5 fruit fly cellular contexts compared by ENCODE assay signal in genomic region chr3R:9053850-9054441, dm6.
TF ChIP-seq lines count a peak whose summit lies in the region.

No protein-coding gene starts in this region.

- no peak for TF ChIP-seq CTCF in whole organism, embryonic (GFP tag; optimal IDR thresholded peaks at IDR 0.05; lab: Kevin White, UChicago)

TF ChIP-seq in whole organism, adult, 20 proteins besides CTCF, POLR2A, EP300 and RAD21:
- TF ChIP-seq Hr96 (GFP tag; optimal IDR thresholded peaks at IDR 0.05; lab: Kevin White, UChicago) (peak; percentile 79), pad (GFP tag; optimal IDR thresholded peaks at IDR 0.05; lab: Kevin White, UChicago) (peak; percentile 38), Mnt (GFP tag; optimal IDR thresholded peaks at IDR 0.05; lab: Kevin White, UChicago) (peak; percentile 87), toe (GFP tag; optimal IDR thresholded peaks at IDR 0.05; lab: Kevin White, UChicago) (peak; percentile 69), CG12768 (GFP tag; optimal IDR thresholded peaks at IDR 0.05; lab: Kevin White, UChicago) (peak; percentile 74), CG7045 (GFP tag; optimal IDR thresholded peaks at IDR 0.05; lab: Kevin White, UChicago) (peak; percentile 60), CG14711 (tag; optimal IDR thresholded peaks at IDR 0.05; lab: Kevin White, UChicago) (peak; percentile 52), CG5204 (GFP tag; optimal IDR thresholded peaks at IDR 0.05; lab: Kevin White, UChicago) (no peak), cnc (optimal IDR thresholded peaks at IDR 0.05; lab: Kevin White, UChicago) (peak; percentile 80 to 97), cic (GFP tag; optimal IDR thresholded peaks at IDR 0.05; lab: Kevin White, UChicago) (peak; percentile 96), CG33017 (tag; optimal IDR thresholded peaks at IDR 0.05; lab: Kevin White, UChicago) (peak; percentile 69), kay (GFP tag; lab: Kevin White, UChicago; ENCODE audit: borderline replicate concordance) (no peak), Clk (GFP tag; optimal IDR thresholded peaks at IDR 0.05; lab: Kevin White, UChicago) (peak; percentile 7), Crg-1 (GFP tag; optimal IDR thresholded peaks at IDR 0.05; lab: Kevin White, UChicago) (no peak), CG11617 (GFP tag; optimal IDR thresholded peaks at IDR 0.05; lab: Kevin White, UChicago) (peak; percentile 75), CG7101 (tag; optimal IDR thresholded peaks at IDR 0.05; lab: Kevin White, UChicago) (peak; percentile 69), CG1620 (GFP tag; optimal IDR thresholded peaks at IDR 0.05; lab: Kevin White, UChicago) (no peak), tj (GFP tag; optimal IDR thresholded peaks at IDR 0.05; lab: Kevin White, UChicago) (no peak)

TF ChIP-seq in whole organism, embryonic, 481 proteins besides CTCF, POLR2A, EP300 and RAD21 (continues in another document):
- TF ChIP-seq Nf-YA (GFP tag; IDR thresholded peaks at IDR 0.05; lab: Robert Waterston, UW) (no peak), CG16815 (GFP tag; optimal IDR thresholded peaks at IDR 0.05; lab: Kevin White, UChicago) (peak; percentile 39), exex (tag; optimal IDR thresholded peaks at IDR 0.05; lab: Kevin White, UChicago) (peak; percentile 51), Pdp1 (GFP tag; optimal IDR thresholded peaks at IDR 0.05; lab: Kevin White, UChicago) (peak in 1 of 2 experiments; percentile 19), schlank (tag; optimal IDR thresholded peaks at IDR 0.05; lab: Kevin White, UChicago) (no peak), Antp (GFP tag; optimal IDR thresholded peaks at IDR 0.05; lab: Kevin White, UChicago) (peak; percentile 46), CG8290 (GFP tag; optimal IDR thresholded peaks at IDR 0.05; lab: Kevin White, UChicago) (no peak), CG8290 (tag; optimal IDR thresholded peaks at IDR 0.05; lab: Kevin White, UChicago) (peak in 1 of 2 experiments; percentile 21), br (optimal IDR thresholded peaks at IDR 0.05; lab: Kevin White, UChicago) (no peak), vnd (GFP tag; IDR thresholded peaks at IDR 0.05; lab: Robert Waterston, UW; ENCODE audit: partially characterized antibody) (no peak), ind (GFP tag; optimal IDR thresholded peaks at IDR 0.05; lab: Kevin White, UChicago) (peak; percentile 66), CG3281 (GFP tag; optimal IDR thresholded peaks at IDR 0.05; lab: Kevin White, UChicago) (peak; percentile 58), Med (GFP tag; lab: Kevin White, UChicago) (peak; percentile 78), HLH54F (GFP tag; optimal IDR thresholded peaks at IDR 0.05; lab: Kevin White, UChicago) (peak; percentile 43), CG16863 (GFP tag; optimal IDR thresholded peaks at IDR 0.05; lab: Kevin White, UChicago) (peak; percentile 8), tio (GFP tag; optimal IDR thresholded peaks at IDR 0.05; lab: Kevin White, UChicago) (peak; percentile 40), CG10979 (tag; optimal IDR thresholded peaks at IDR 0.05; lab: Kevin White, UChicago) (peak; percentile 28), Vsx1 (GFP tag; optimal IDR thresholded peaks at IDR 0.05; lab: Kevin White, UChicago) (no peak), crol (GFP tag; IDR thresholded peaks at IDR 0.05; lab: Robert Waterston, UW) (no peak)

TF ChIP-seq in whole organism, prepupa, 60 proteins besides CTCF, POLR2A, EP300 and RAD21 (continues in another document):
- TF ChIP-seq CG10669 (GFP tag; optimal IDR thresholded peaks at IDR 0.05; lab: Kevin White, UChicago), result peak; percentile 38
- TF ChIP-seq CG16779 (tag; optimal IDR thresholded peaks at IDR 0.05; lab: Kevin White, UChicago), result no peak
- no peak for TF ChIP-seq CG1621 (tag; optimal IDR thresholded peaks at IDR 0.05; lab: Kevin White, UChicago)
- peak; percentile 80 for TF ChIP-seq Hr39 (GFP tag; optimal IDR thresholded peaks at IDR 0.05; lab: Kevin White, UChicago)
- TF ChIP-seq CG8632 (GFP tag; optimal IDR thresholded peaks at IDR 0.05; lab: Kevin White, UChicago), result peak; percentile 63
- peak; percentile 31 for TF ChIP-seq CG7368 (GFP tag; optimal IDR thresholded peaks at IDR 0.05; lab: Kevin White, UChicago)
- peak; percentile 53 for TF ChIP-seq CG4318 (GFP tag; optimal IDR thresholded peaks at IDR 0.05; lab: Kevin White, UChicago)
- TF ChIP-seq CG6808 (GFP tag; optimal IDR thresholded peaks at IDR 0.05; lab: Kevin White, UChicago), result peak; percentile 53
- peak; percentile 57 for TF ChIP-seq Sox102F (GFP tag; optimal IDR thresholded peaks at IDR 0.05; lab: Kevin White, UChicago)
- TF ChIP-seq CG3032 (tag; optimal IDR thresholded peaks at IDR 0.05; lab: Kevin White, UChicago), result peak; percentile 58
- TF ChIP-seq Blimp-1 (GFP tag; optimal IDR thresholded peaks at IDR 0.05; lab: Kevin White, UChicago), result peak; percentile 19
- TF ChIP-seq dac (GFP tag; optimal IDR thresholded peaks at IDR 0.05; lab: Kevin White, UChicago), result no peak
- TF ChIP-seq OdsH (GFP tag; optimal IDR thresholded peaks at IDR 0.05; lab: Kevin White, UChicago), result peak; percentile 58
- peak; percentile 46 for TF ChIP-seq acj6 (GFP tag; optimal IDR thresholded peaks at IDR 0.05; lab: Kevin White, UChicago)
- no peak for TF ChIP-seq fkh (GFP tag; optimal IDR thresholded peaks at IDR 0.05; lab: Kevin White, UChicago)
- no peak for TF ChIP-seq CG8119 (GFP tag; IDR thresholded peaks at IDR 0.05; lab: Robert Waterston, UW)
- TF ChIP-seq Eip75B (GFP tag; optimal IDR thresholded peaks at IDR 0.05; lab: Kevin White, UChicago), result peak; percentile 17
- TF ChIP-seq pdm3 (GFP tag; optimal IDR thresholded peaks at IDR 0.05; lab: Kevin White, UChicago), result peak; percentile 71
- TF ChIP-seq net (GFP tag; optimal IDR thresholded peaks at IDR 0.05; lab: Kevin White, UChicago), result no peak
- TF ChIP-seq Sox14 (GFP tag; optimal IDR thresholded peaks at IDR 0.05; lab: Kevin White, UChicago), result peak; percentile 67

TF ChIP-seq in whole organism, pupa, 21 proteins besides CTCF, POLR2A, EP300 and RAD21:
- TF ChIP-seq fd96Ca (GFP tag; IDR thresholded peaks at IDR 0.05; lab: Robert Waterston, UW) (no peak), CG32121 (GFP tag; IDR thresholded peaks at IDR 0.05; lab: Robert Waterston, UW) (no peak), CG34367 (tag; optimal IDR thresholded peaks at IDR 0.05; lab: Kevin White, UChicago) (peak; percentile 27), EcR (GFP tag; optimal IDR thresholded peaks at IDR 0.05; lab: Kevin White, UChicago) (no peak), CG9948 (tag; optimal IDR thresholded peaks at IDR 0.05; lab: Kevin White, UChicago) (peak; percentile 40), rn (GFP tag; IDR thresholded peaks at IDR 0.05; lab: Robert Waterston, UW) (no peak), CG17806 (tag; optimal IDR thresholded peaks at IDR 0.05; lab: Kevin White, UChicago) (peak; percentile 16), Pif1A (GFP tag; optimal IDR thresholded peaks at IDR 0.05; lab: Kevin White, UChicago) (peak; percentile 53), gl (tag; optimal IDR thresholded peaks at IDR 0.05; lab: Kevin White, UChicago) (no peak), D1 (tag; optimal IDR thresholded peaks at IDR 0.05; lab: Kevin White, UChicago) (no peak), Snoo (tag; optimal IDR thresholded peaks at IDR 0.05; lab: Kevin White, UChicago) (peak; percentile 10), CG14655 (GFP tag; optimal IDR thresholded peaks at IDR 0.05; lab: Kevin White, UChicago) (peak; percentile 69), Ets98B (GFP tag; IDR thresholded peaks at IDR 0.05; lab: Robert Waterston, UW) (no peak), CG15710 (tag; optimal IDR thresholded peaks at IDR 0.05; lab: Kevin White, UChicago) (peak; percentile 64), CG4496 (GFP tag; IDR thresholded peaks at IDR 0.05; lab: Robert Waterston, UW) (no peak), CG13204 (GFP tag; optimal IDR thresholded peaks at IDR 0.05; lab: Kevin White, UChicago) (no peak), CG10348 (GFP tag; IDR thresholded peaks at IDR 0.05; lab: Robert Waterston, UW) (no peak), CG8159 (tag; optimal IDR thresholded peaks at IDR 0.05; lab: Kevin White, UChicago) (peak; percentile 71), CG8301 (tag; optimal IDR thresholded peaks at IDR 0.05; lab: Kevin White, UChicago) (peak; percentile 57), Pif1B (GFP tag; optimal IDR thresholded peaks at IDR 0.05; lab: Kevin White, UChicago) (peak; percentile 22), CG12605 (GFP tag; IDR thresholded peaks at IDR 0.05; lab: Robert Waterston, UW) (no peak)

TF ChIP-seq in whole organism, wandering third instar larva, 38 proteins besides CTCF, POLR2A, EP300 and RAD21 (continues in another document):
- TF ChIP-seq ey (GFP tag; optimal IDR thresholded peaks at IDR 0.05; lab: Kevin White, UChicago), result peak; percentile 71
- no peak for TF ChIP-seq tai (GFP tag; optimal IDR thresholded peaks at IDR 0.05; lab: Kevin White, UChicago)
- no peak for TF ChIP-seq sv (GFP tag; optimal IDR thresholded peaks at IDR 0.05; lab: Kevin White, UChicago)
- TF ChIP-seq OdsH (GFP tag; optimal IDR thresholded peaks at IDR 0.05; lab: Kevin White, UChicago), result no peak
- peak; percentile 76 for TF ChIP-seq fru (GFP tag; optimal IDR thresholded peaks at IDR 0.05; lab: Kevin White, UChicago)
- TF ChIP-seq Hr78 (GFP tag; optimal IDR thresholded peaks at IDR 0.05; lab: Kevin White, UChicago), result no peak
- TF ChIP-seq brk (GFP tag; optimal IDR thresholded peaks at IDR 0.05; lab: Kevin White, UChicago), result no peak
- no peak for TF ChIP-seq pan (optimal IDR thresholded peaks at IDR 0.05; lab: Kevin White, UChicago)
- peak; percentile 51 for TF ChIP-seq h (GFP tag; optimal IDR thresholded peaks at IDR 0.05; lab: Kevin White, UChicago)
- TF ChIP-seq Dfd (GFP tag; optimal IDR thresholded peaks at IDR 0.05; lab: Kevin White, UChicago), result no peak
- peak; percentile 4 for TF ChIP-seq CG9705 (GFP tag; optimal IDR thresholded peaks at IDR 0.05; lab: Kevin White, UChicago)
- TF ChIP-seq woc (GFP tag; optimal IDR thresholded peaks at IDR 0.05; lab: Kevin White, UChicago), result peak; percentile 50
- peak; percentile 75 for TF ChIP-seq Dif (GFP tag; optimal IDR thresholded peaks at IDR 0.05; lab: Kevin White, UChicago; ENCODE audit: partially characterized antibody)
- TF ChIP-seq sage (GFP tag; optimal IDR thresholded peaks at IDR 0.05; lab: Kevin White, UChicago), result no peak
- peak; percentile 66 for TF ChIP-seq br (GFP tag; optimal IDR thresholded peaks at IDR 0.05; lab: Kevin White, UChicago)
- TF ChIP-seq GATAd (GFP tag; optimal IDR thresholded peaks at IDR 0.05; lab: Kevin White, UChicago), result no peak
- TF ChIP-seq Mio (GFP tag; optimal IDR thresholded peaks at IDR 0.05; lab: Kevin White, UChicago), result no peak
- peak; percentile 42 for TF ChIP-seq psq (GFP tag; optimal IDR thresholded peaks at IDR 0.05; lab: Kevin White, UChicago)
- TF ChIP-seq Rel (GFP tag; optimal IDR thresholded peaks at IDR 0.05; lab: Kevin White, UChicago), result no peak
- no peak for TF ChIP-seq Rel (tag; optimal IDR thresholded peaks at IDR 0.05; lab: Kevin White, UChicago)
- peak; percentile 45 for TF ChIP-seq Hr83 (GFP tag; optimal IDR thresholded peaks at IDR 0.05; lab: Kevin White, UChicago; ENCODE audit: poor library complexity, severe bottlenecking)
- TF ChIP-seq dmrt93B (GFP tag; optimal IDR thresholded peaks at IDR 0.05; lab: Kevin White, UChicago), result peak; percentile 66
- peak; percentile 24 for TF ChIP-seq rgr (GFP tag; optimal IDR thresholded peaks at IDR 0.05; lab: Kevin White, UChicago)
- peak; percentile 72 for TF ChIP-seq HLH106 (tag; optimal IDR thresholded peaks at IDR 0.05; lab: Kevin White, UChicago)
- no peak for TF ChIP-seq dl (GFP tag; optimal IDR thresholded peaks at IDR 0.05; lab: Kevin White, UChicago; ENCODE audit: insufficient read depth in 1 of 2, partially characterized antibody in 2 of 2)
